Fruit fly (Drosophila melanogaster) S2 (cell line): Measurements from ENCODE around the gene P5cr-2.

Experiments
- CG8478 ChIP-seq: fragments of >200 bp; optimal IDR thresholded peaks from 2 replicates; lab custom pipeline; 2018
- CTCF ChIP-seq, 2 experiments: fragments of >200 bp; optimal IDR thresholded peaks; 2 replicates each; lab custom pipeline; 2018

DNA sequence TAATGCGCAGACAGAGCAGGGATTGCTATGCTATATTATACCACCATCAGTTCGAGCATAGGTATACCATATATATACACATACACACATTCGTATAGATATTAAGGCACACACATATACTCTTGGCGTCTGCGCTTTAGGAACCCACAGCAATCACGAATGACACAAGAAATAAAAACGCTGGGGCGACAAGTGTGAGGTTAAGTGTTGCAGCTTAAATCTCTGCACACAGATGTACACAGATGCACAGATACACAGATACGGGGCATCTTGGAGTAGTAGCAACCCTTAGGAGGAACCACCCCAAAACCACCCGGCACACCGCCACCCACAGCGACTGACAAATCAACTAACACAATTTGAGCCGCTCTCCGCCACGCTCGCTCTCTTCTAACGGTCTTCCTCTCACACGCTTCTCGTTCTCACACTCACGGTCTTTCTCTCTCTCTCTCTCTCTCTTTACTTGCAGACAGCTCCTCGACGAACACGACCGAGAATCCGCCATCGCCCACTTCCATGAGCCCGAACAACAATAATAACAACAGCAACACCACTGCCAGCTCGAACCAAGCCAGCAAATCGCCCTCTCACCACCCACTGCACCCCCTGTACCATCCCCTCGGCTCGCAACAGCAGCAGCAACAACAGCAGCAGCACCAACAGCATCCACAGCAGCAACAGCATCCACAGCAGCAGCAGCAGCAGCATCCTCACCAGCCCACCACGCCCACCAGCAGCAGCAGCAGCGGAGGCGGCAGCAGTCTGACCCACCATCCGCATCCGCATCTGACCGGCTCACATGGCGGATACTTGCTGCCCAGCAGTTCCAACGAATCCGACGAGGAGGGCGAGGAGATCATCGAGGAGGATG lies 32.2 kb downstream of the P5cr-2 start:
- TF ChIP-seq CG8478 (lab: Kevin White, UChicago), result no peak
- no peak for TF ChIP-seq CTCF (optimal IDR thresholded peaks at IDR 0.05; lab: Kevin White, UChicago)
